Worm (Caenorhabditis elegans): ENCODE measurements around the gene T09A5.4.

ce11 chrII:7845571-7846236 lies at the start of gene T09A5.4:
- TF ChIP-seq unc-62 (GFP tag; optimal IDR thresholded peaks at IDR 0.05): no peak
- TF ChIP-seq lsy-2 (tag; optimal IDR thresholded peaks at IDR 0.05): no peak
- no peak for TF ChIP-seq nhr-12 (tag; optimal IDR thresholded peaks at IDR 0.05)
- TF ChIP-seq nhr-28 (tag; optimal IDR thresholded peaks at IDR 0.05): no peak
- TF ChIP-seq elt-3 (tag; optimal IDR thresholded peaks at IDR 0.05): no peak
- no peak for TF ChIP-seq zip-8 (tag; optimal IDR thresholded peaks at IDR 0.05)
